Fruit fly (Drosophila melanogaster): ENCODE results near the gene Vha68-3.

dm6 chr2L:13000393-13001001 lies 21.9 kb downstream of the Vha68-3 start, which contains the start of gene Yip1d1:
- TF ChIP-seq Pif1B (GFP tag; optimal IDR thresholded peaks at IDR 0.05) (no peak), EcR (GFP tag; optimal IDR thresholded peaks at IDR 0.05) (no peak), CG8301 (tag; optimal IDR thresholded peaks at IDR 0.05) (no peak), Pif1A (GFP tag; optimal IDR thresholded peaks at IDR 0.05) (no peak), CG10348 (GFP tag; IDR thresholded peaks at IDR 0.05) (no peak), CG9948 (tag; optimal IDR thresholded peaks at IDR 0.05) (no peak), CG13204 (GFP tag; optimal IDR thresholded peaks at IDR 0.05) (no peak), CG4496 (GFP tag; IDR thresholded peaks at IDR 0.05) (no peak), CG34367 (tag; optimal IDR thresholded peaks at IDR 0.05) (no peak)

All from whole organism, pupa.